Fruit fly (Drosophila melanogaster): Measurements from ENCODE around the gene CG33995.

CG33995 gene

dm6 chr2L:5043043-5043442 is at the start of gene CG33995, which contains the start of the genes CG44000 and CG44001 (continued):
- TF ChIP-seq scrt (GFP tag; optimal IDR thresholded peaks at IDR 0.05), result no peak
- TF ChIP-seq Abd-B (GFP tag; optimal IDR thresholded peaks at IDR 0.05), result peak; percentile 16
- peak; percentile 56 for TF ChIP-seq NfI (GFP tag; optimal IDR thresholded peaks at IDR 0.05)
- TF ChIP-seq Trl (optimal IDR thresholded peaks at IDR 0.05), result no peak
- peak; percentile 44 for TF ChIP-seq Trl (GFP tag; optimal IDR thresholded peaks at IDR 0.05)
- TF ChIP-seq CG30403 (GFP tag; optimal IDR thresholded peaks at IDR 0.05), result peak; percentile 67
- TF ChIP-seq CG6854 (GFP tag; optimal IDR thresholded peaks at IDR 0.05), result no peak
- TF ChIP-seq h (optimal IDR thresholded peaks at IDR 0.05), result no peak
- TF ChIP-seq CG2712 (tag; optimal IDR thresholded peaks at IDR 0.05), result peak; percentile 36
- no peak for TF ChIP-seq CG17359 (tag; optimal IDR thresholded peaks at IDR 0.05)
- no peak for TF ChIP-seq CG8359 (GFP tag; optimal IDR thresholded peaks at IDR 0.05; ENCODE audit: borderline replicate concordance)
- TF ChIP-seq ftz-f1 (GFP tag; optimal IDR thresholded peaks at IDR 0.05), result peak; percentile 6
- peak; percentile 94 for TF ChIP-seq CG12659 (GFP tag; optimal IDR thresholded peaks at IDR 0.05)
- TF ChIP-seq kah (GFP tag; optimal IDR thresholded peaks at IDR 0.05), result no peak
- no peak for TF ChIP-seq danr (GFP tag; IDR thresholded peaks at IDR 0.05)
- peak; percentile 28 for TF ChIP-seq pnt (GFP tag; optimal IDR thresholded peaks at IDR 0.05)
- TF ChIP-seq trh (GFP tag; optimal IDR thresholded peaks at IDR 0.05), result no peak
- peak; percentile 64 to 76 for TF ChIP-seq dpn (GFP tag; optimal IDR thresholded peaks at IDR 0.05)
- TF ChIP-seq CG32772 (GFP tag; IDR thresholded peaks at IDR 0.05), result 0 out of 2 replicates have a peak, but pooled peaks have one; percentile 13
- TF ChIP-seq CG18764 (GFP tag; optimal IDR thresholded peaks at IDR 0.05), result peak; percentile 59
- TF ChIP-seq hkb (optimal IDR thresholded peaks at IDR 0.05), result peak; percentile 25
- no peak for TF ChIP-seq hkb (GFP tag; IDR thresholded peaks at IDR 0.05)
- peak; percentile 30 for TF ChIP-seq ewg (GFP tag; optimal IDR thresholded peaks at IDR 0.05)
- no peak for TF ChIP-seq Lim3 (GFP tag; IDR thresholded peaks at IDR 0.05)
- TF ChIP-seq az2 (GFP tag; optimal IDR thresholded peaks at IDR 0.05), result peak; percentile 12
- peak; percentile 7 for TF ChIP-seq CG10979 (tag; optimal IDR thresholded peaks at IDR 0.05)
- no peak for TF ChIP-seq inv (GFP tag; IDR thresholded peaks at IDR 0.05; ENCODE audit: partially characterized antibody)
- 0 out of 2 replicates have a peak, but pooled peaks have one; percentile 12 for TF ChIP-seq ranshi (GFP tag; IDR thresholded peaks at IDR 0.05)
- peak; percentile 22; the same call in 1 of the 2 replicates for TF ChIP-seq sisA (GFP tag; IDR thresholded peaks at IDR 0.05)
- TF ChIP-seq MESR4 (GFP tag; optimal IDR thresholded peaks at IDR 0.05), result peak; percentile 86
- TF ChIP-seq Myb (GFP tag; optimal IDR thresholded peaks at IDR 0.05), result peak; percentile 78
- TF ChIP-seq ham (GFP tag; IDR thresholded peaks at IDR 0.05), result no peak
- TF ChIP-seq crol (GFP tag; IDR thresholded peaks at IDR 0.05), result no peak
- TF ChIP-seq sob (GFP tag; IDR thresholded peaks at IDR 0.05), result peak; percentile 55
- TF ChIP-seq pzg (GFP tag; optimal IDR thresholded peaks at IDR 0.05), result peak; percentile 97
- peak; percentile 27 for TF ChIP-seq CG9609 (GFP tag; optimal IDR thresholded peaks at IDR 0.05)
- no peak for TF ChIP-seq nau (GFP tag; optimal IDR thresholded peaks at IDR 0.05)
- TF ChIP-seq CG34422 (GFP tag; IDR thresholded peaks at IDR 0.05), result peak; percentile 66; the same call in 2 of the 3 replicates
- TF ChIP-seq sens-2 (GFP tag; IDR thresholded peaks at IDR 0.05), result no peak
- TF ChIP-seq dmrt11E (tag; optimal IDR thresholded peaks at IDR 0.05), result peak; percentile 23
- peak; percentile 36 for TF ChIP-seq ems (GFP tag; optimal IDR thresholded peaks at IDR 0.05)
- no peak for TF ChIP-seq Elba2 (GFP tag; optimal IDR thresholded peaks at IDR 0.05)
- TF ChIP-seq CG15514 (GFP tag; optimal IDR thresholded peaks at IDR 0.05), result peak; percentile 84
- peak; percentile 69 for TF ChIP-seq abd-A (tag; optimal IDR thresholded peaks at IDR 0.05)
- no peak for TF ChIP-seq mld (GFP tag; IDR thresholded peaks at IDR 0.05; ENCODE audit: partially characterized antibody)
- no peak for TF ChIP-seq dan (GFP tag; IDR thresholded peaks at IDR 0.05)
- peak; percentile 11 for TF ChIP-seq Mes4 (GFP tag; optimal IDR thresholded peaks at IDR 0.05)
- TF ChIP-seq Mrtf (GFP tag; IDR thresholded peaks at IDR 0.05), result no peak
- peak; percentile 96 for TF ChIP-seq Ets65A (GFP tag)
- peak; percentile 16 for TF ChIP-seq Nf-YC (tag; optimal IDR thresholded peaks at IDR 0.05)
- TF ChIP-seq Scr (GFP tag; IDR thresholded peaks at IDR 0.05; ENCODE audit: partially characterized antibody), result no peak
- TF ChIP-seq NFAT (GFP tag; IDR thresholded peaks at IDR 0.05), result peak; percentile 71

All from whole organism, embryonic.